Worm (Caenorhabditis elegans) whole organism, L4 larva: ENCODE results near the gene Y48A5A.3.

Source experiments
- cey-2 ChIP-seq: sonication (generic microtip); optimal IDR thresholded peaks from 3 replicates; lab custom pipeline; 2017; ENCODE audit warnings: missing genetic modification characterization, mild to moderate bottlenecking, missing compliant biosample characterization, antibody characterized with exemption, borderline replicate concordance; ENCODE audit not compliant: insufficient read depth
- egl-27 ChIP-seq: sonication (generic microtip); optimal IDR thresholded peaks from 3 replicates; lab custom pipeline; 2017; ENCODE audit warnings: missing biosample characterization, missing genetic modification reagents, missing genetic modification characterization
- lin-15B ChIP-seq: fragments of 150-350 bp; sonication (generic microtip); optimal IDR thresholded peaks from 3 replicates; lab custom pipeline; 2014; ENCODE audit warnings: missing biosample characterization, missing genetic modification characterization
- pha-4 ChIP-seq, 2 experiments: fragments of 150-350 bp in 1 of 2; fragments of 200-800 bp in 1 of 2; sonication (Bioruptor generic) in 1 of 2; IDR thresholded peaks in 1 of 2; optimal IDR thresholded peaks in 1 of 2; 2 replicates each; pipeline versions ENCODE4 v1.3.6 to Lab custom; 2014 to 2022; ENCODE audit warnings: missing genetic modification characterization in 2 of 2, missing genetic modification reagents in 2 of 2, missing biosample characterization in 1 of 2, missing compliant biosample characterization in 1 of 2
- tra-1 ChIP-seq: fragments of 200-800 bp; sonication (Bioruptor generic); IDR thresholded peaks from 2 replicates; pipeline ENCODE4 v1.3.6; 2022; ENCODE audit warnings: missing genetic modification reagents, missing genetic modification characterization, missing compliant biosample characterization
- zfp-2 ChIP-seq: sonication (generic microtip); optimal IDR thresholded peaks from 2 replicates; lab custom pipeline; 2016; ENCODE audit warnings: mild to moderate bottlenecking, missing genetic modification characterization, missing compliant biosample characterization

DNA sequence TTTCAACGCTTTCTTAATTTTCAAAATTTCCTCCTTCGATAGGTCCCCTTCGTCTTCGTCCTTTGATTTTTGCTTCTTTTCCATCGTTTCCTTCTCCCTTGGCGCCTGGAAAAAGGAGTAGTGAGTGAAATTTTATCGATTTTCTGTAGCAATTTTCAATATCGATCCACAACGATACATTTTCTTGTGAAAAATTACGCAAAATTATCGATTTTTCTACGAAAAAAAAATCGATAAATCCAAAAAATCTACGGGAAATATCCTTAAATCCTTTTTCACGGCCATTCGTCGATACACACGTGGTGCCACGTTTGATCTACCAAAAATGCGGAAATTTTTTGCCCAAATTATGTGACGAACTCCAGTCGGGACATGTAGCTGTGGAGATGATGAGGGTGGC, 1.5 kb downstream of the Y48A5A.3 start:
- TF ChIP-seq lin-15B (tag; lab: Kevin White, UChicago) (no peak), pha-4 (GFP tag; IDR thresholded peaks at IDR 0.05; lab: Robert Waterston, UW) (no peak), pha-4 (tag; optimal IDR thresholded peaks at IDR 0.05; lab: Kevin White, UChicago) (no peak), egl-27 (tag; lab: Kevin White, UChicago) (no peak), zfp-2 (tag; lab: Kevin White, UChicago) (no peak), tra-1 (GFP tag; lab: Robert Waterston, UW) (no peak), cey-2 (tag; lab: Kevin White, UChicago) (no peak)
